Worm (Caenorhabditis elegans) whole organism, L2 larva: Measurements from ENCODE around the gene F40G9.19.

ENCODE experiments used
- C34F6.9 ChIP-seq: fragments of 150-350 bp; optimal IDR thresholded peaks from 2 replicates; lab custom pipeline; 2014; ENCODE audit warnings: missing biosample characterization, missing genetic modification characterization
- F13H6.1 ChIP-seq: sonication (generic microtip); optimal IDR thresholded peaks from 2 replicates; lab custom pipeline; 2016; ENCODE audit warnings: missing genetic modification characterization, missing compliant biosample characterization
- ZK546.5 ChIP-seq: sonication (generic microtip); optimal IDR thresholded peaks from 2 replicates; lab custom pipeline; 2017; ENCODE audit warnings: missing biosample characterization, missing genetic modification characterization
- blmp-1 ChIP-seq: sonication (generic microtip); optimal IDR thresholded peaks from 2 replicates; lab custom pipeline; 2017; ENCODE audit warnings: missing genetic modification characterization, mild to moderate bottlenecking, missing compliant biosample characterization, antibody characterized with exemption, moderate library complexity; ENCODE audit not compliant: insufficient read depth
- crh-2 ChIP-seq: sonication (generic microtip); optimal IDR thresholded peaks from 2 replicates; lab custom pipeline; 2017; ENCODE audit warnings: missing biosample characterization, missing genetic modification characterization
- egl-27 ChIP-seq: sonication (generic microtip); optimal IDR thresholded peaks from 3 replicates; lab custom pipeline; 2017; ENCODE audit warnings: missing biosample characterization, missing genetic modification reagents, missing genetic modification characterization
- elt-3 ChIP-seq: sonication (generic microtip); optimal IDR thresholded peaks from 2 replicates; lab custom pipeline; 2017; ENCODE audit warnings: missing biosample characterization, missing genetic modification characterization
- fos-1 ChIP-seq: fragments of 150-350 bp; optimal IDR thresholded peaks from 2 replicates; lab custom pipeline; 2014; ENCODE audit warnings: missing biosample characterization, missing genetic modification characterization
- lsy-2 ChIP-seq, 2 experiments: fragments of 150-350 bp in 1 of 2; sonication (generic microtip) in 1 of 2; optimal IDR thresholded peaks; 2 replicates each; lab custom pipeline; 2014 to 2017; ENCODE audit warnings: missing biosample characterization in 2 of 2, missing genetic modification characterization in 2 of 2
- mab-5 ChIP-seq: fragments of 150-350 bp; optimal IDR thresholded peaks from 2 replicates; lab custom pipeline; 2014; ENCODE audit warnings: missing biosample characterization, missing genetic modification characterization
- mdl-1 ChIP-seq, 2 experiments: fragments of 150-350 bp in 1 of 2; sonication (generic microtip) in 1 of 2; optimal IDR thresholded peaks; 2 replicates each; lab custom pipeline; 2017; ENCODE audit warnings: missing biosample characterization in 2 of 2, missing genetic modification characterization in 2 of 2
- nhr-10 ChIP-seq: sonication (generic microtip); optimal IDR thresholded peaks from 2 replicates; lab custom pipeline; 2017; ENCODE audit warnings: missing biosample characterization, missing genetic modification characterization
- nhr-11 ChIP-seq: fragments of 150-350 bp; optimal IDR thresholded peaks from 2 replicates; lab custom pipeline; 2014; ENCODE audit warnings: missing biosample characterization, missing genetic modification characterization
- nhr-129 ChIP-seq: fragments of 150-350 bp; optimal IDR thresholded peaks from 2 replicates; lab custom pipeline; 2014; ENCODE audit warnings: missing biosample characterization, missing genetic modification characterization
- nhr-21 ChIP-seq: fragments of 150-350 bp; optimal IDR thresholded peaks from 2 replicates; lab custom pipeline; 2014; ENCODE audit warnings: missing biosample characterization, missing genetic modification characterization
- nhr-23 ChIP-seq: fragments of 150-350 bp; optimal IDR thresholded peaks from 2 replicates; lab custom pipeline; 2014; ENCODE audit warnings: missing biosample characterization, missing genetic modification reagents, missing genetic modification characterization
- nhr-237 ChIP-seq: fragments of 150-350 bp; optimal IDR thresholded peaks from 2 replicates; lab custom pipeline; 2014; ENCODE audit warnings: missing biosample characterization, missing genetic modification characterization
- nhr-25 ChIP-seq: fragments of 150-350 bp; sonication (generic microtip); optimal IDR thresholded peaks from 3 replicates; lab custom pipeline; 2014; ENCODE audit warnings: missing biosample characterization, missing genetic modification characterization
- nhr-6 ChIP-seq: fragments of 150-350 bp; optimal IDR thresholded peaks from 2 replicates; lab custom pipeline; 2014; ENCODE audit warnings: missing biosample characterization, missing genetic modification characterization
- nhr-77 ChIP-seq: fragments of 150-350 bp; optimal IDR thresholded peaks from 2 replicates; lab custom pipeline; 2014; ENCODE audit warnings: missing biosample characterization, missing genetic modification characterization
- sem-4 ChIP-seq: fragments of 150-350 bp; optimal IDR thresholded peaks from 2 replicates; lab custom pipeline; 2014; ENCODE audit warnings: missing biosample characterization, missing genetic modification reagents, missing genetic modification characterization
- sma-3 ChIP-seq: sonication (generic microtip); optimal IDR thresholded peaks from 2 replicates; lab custom pipeline; 2016; ENCODE audit warnings: missing genetic modification reagents, missing genetic modification characterization, missing compliant biosample characterization
- sma-9 ChIP-seq, 2 experiments: fragments of 150-350 bp in 1 of 2; sonication (generic microtip) in 1 of 2; optimal IDR thresholded peaks; 2 replicates each; lab custom pipeline; 2014 to 2016; ENCODE audit warnings: missing genetic modification characterization in 2 of 2, mild to moderate bottlenecking in 1 of 2, missing biosample characterization in 1 of 2, missing compliant biosample characterization in 1 of 2, missing genetic modification reagents in 1 of 2, moderate library complexity in 1 of 2
- unc-55 ChIP-seq: fragments of 150-350 bp; sonication (generic microtip); optimal IDR thresholded peaks from 3 replicates; lab custom pipeline; 2014; ENCODE audit warnings: missing biosample characterization, missing genetic modification reagents, missing genetic modification characterization
- unc-62 ChIP-seq: fragments of 150-350 bp; optimal IDR thresholded peaks from 2 replicates; lab custom pipeline; 2014; ENCODE audit warnings: missing biosample characterization, missing genetic modification reagents, missing genetic modification characterization
- zag-1 ChIP-seq: fragments of 150-350 bp; optimal IDR thresholded peaks from 2 replicates; lab custom pipeline; 2014; ENCODE audit warnings: missing biosample characterization, missing genetic modification characterization
- ztf-11 ChIP-seq: sonication (generic microtip); optimal IDR thresholded peaks from 2 replicates; lab custom pipeline; 2017; ENCODE audit warnings: missing biosample characterization, missing genetic modification characterization
- ztf-4 ChIP-seq: fragments of 150-350 bp; optimal IDR thresholded peaks from 2 replicates; lab custom pipeline; 2014; ENCODE audit warnings: missing biosample characterization, missing genetic modification characterization

F40G9.19 gene

DNA sequence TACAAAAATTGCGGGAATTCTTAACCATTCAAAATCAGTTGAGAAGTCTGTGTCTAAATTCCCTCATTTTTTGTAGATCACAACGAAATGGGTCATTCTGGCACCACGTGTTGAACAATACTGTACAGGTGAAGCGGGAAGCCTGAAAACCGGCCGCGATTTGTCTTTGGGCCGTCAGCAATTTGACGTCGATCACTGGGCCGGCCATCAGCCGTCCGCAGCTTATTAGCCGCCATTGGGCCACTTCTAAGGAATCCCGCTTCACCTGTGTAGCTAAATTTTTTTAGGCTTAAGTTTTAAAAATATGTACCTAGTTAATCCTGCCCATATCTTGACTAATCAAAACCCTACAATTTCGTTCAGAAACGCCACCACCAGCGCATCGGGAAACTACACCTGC, 13.9 kb upstream of the F40G9.19 start:
- TF ChIP-seq egl-27 (no peak), zag-1 (no peak), nhr-129 (tag; lab: Kevin White, UChicago) (no peak), nhr-21 (tag; lab: Kevin White, UChicago) (no peak), unc-62 (GFP tag; lab: Kevin White, UChicago) (no peak), F13H6.1 (no peak), lsy-2 (tag; optimal IDR thresholded peaks at IDR 0.05; lab: Kevin White, UChicago) (no peak), ZK546.5 (tag; lab: Kevin White, UChicago) (no peak)

DNA sequence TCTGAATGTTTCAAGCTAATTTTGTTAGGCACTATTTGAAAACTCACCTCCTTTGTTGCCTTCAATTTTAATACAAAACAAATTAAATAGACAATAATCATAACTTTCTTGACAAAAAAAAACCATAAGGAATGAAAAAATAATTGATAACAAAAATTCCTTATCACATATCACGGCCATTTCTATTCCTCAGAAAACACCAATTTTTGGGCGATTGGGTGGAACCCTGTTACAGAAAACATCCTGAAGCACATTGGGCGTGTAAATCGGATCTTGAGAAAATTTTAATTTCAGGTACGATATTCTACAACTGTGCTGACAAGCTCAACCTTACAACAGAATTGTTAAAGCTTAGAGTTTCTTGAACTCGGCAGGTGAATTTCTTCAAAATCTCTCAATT, 8.8 kb upstream of the F40G9.19 start, which contains the start of gene F40G9.8:
F40G9.8 (minus strand) TSS at position 101 of the 400 bp plus-strand sequence.
- no peak for TF ChIP-seq F13H6.1
- TF ChIP-seq nhr-10 (tag; lab: Kevin White, UChicago) = no peak
- TF ChIP-seq mab-5 (tag; lab: Kevin White, UChicago) = no peak

DNA sequence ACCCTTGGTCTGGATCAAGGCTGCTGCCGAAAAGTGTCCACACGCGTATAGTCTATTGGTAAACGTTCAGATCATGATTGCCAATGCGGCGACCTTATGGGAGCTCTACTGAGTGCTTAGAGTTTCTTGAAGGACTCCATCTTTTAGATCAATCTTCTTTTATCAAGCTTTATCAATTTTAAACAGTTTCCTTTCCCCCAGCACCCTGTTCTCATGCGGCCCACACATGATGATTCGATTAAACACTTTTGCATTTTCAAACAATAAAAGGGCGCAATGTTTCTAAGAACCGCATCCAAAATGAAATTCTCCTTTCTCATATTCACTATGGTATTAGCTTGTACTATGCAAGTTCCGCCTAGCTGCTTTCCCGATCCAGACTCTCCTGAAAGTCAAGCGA, 8.2 kb upstream of the F40G9.19 start, which contains the start of gene F40G9.7:
F40G9.7 (plus strand) TSS at position 301 of the 400 bp plus-strand sequence.
- TF ChIP-seq C34F6.9 (tag; lab: Kevin White, UChicago) (no peak), ztf-11 (no peak), F13H6.1 (no peak)

DNA sequence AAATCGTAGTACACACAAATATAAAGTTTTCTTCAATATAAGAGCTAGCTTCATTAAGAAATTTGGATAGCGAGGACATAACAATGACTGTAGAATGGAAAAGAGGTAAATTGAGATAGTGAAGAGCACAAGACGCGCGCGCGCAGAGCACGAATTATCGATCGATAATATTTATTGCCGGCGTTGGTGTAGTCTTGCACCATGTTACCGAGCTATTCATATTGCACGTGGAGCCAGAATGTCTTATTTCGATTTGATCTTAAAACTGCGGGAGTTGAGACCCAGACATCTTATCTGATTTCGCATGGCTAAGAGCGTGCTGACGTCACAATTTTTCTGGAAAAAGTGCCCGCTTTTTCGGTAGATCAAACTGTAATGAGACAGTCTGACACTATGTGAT, 4.1 kb upstream of the F40G9.19 start, which contains the start of gene F40G9.18:
F40G9.18 (minus strand) TSS at position 101 of the 400 bp plus-strand sequence.
- no peak for TF ChIP-seq fos-1
- no peak for TF ChIP-seq crh-2 (tag; lab: Kevin White, UChicago)
- TF ChIP-seq unc-55 = no peak
- no peak for TF ChIP-seq mab-5 (tag; lab: Kevin White, UChicago)
- no peak for TF ChIP-seq nhr-23 (tag; lab: Kevin White, UChicago)
- TF ChIP-seq sma-9 (GFP tag; optimal IDR thresholded peaks at IDR 0.05; lab: Kevin White, UChicago) = no peak
- TF ChIP-seq sma-9 (tag; optimal IDR thresholded peaks at IDR 0.05; lab: Kevin White, UChicago) = no peak
- no peak for TF ChIP-seq elt-3

DNA sequence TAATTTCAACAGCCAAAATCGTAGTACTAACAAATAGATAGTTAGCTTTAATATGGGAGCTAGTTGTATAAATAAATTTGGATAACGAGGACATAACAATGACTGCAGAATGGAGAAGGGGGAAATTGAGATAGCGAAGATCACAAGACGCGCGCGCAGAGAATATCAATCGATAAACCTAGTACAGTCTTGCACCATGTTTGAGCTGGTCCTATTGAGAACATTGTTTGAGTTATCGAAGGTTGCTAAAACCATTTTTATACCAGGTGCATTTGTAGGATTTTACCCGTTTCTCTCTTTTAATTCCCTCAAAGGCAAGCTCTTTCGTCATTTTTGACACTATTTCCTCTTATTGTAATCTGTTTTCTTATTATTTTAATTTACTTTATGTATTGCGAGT, 2.0 kb upstream of the F40G9.19 start, which contains the start of the genes F40G9.9 and F40G9.12:
F40G9.9 (minus strand) TSS at position 101 of the 400 bp plus-strand sequence.
F40G9.12 (plus strand) TSS at position 231 of the 400 bp plus-strand sequence.
- TF ChIP-seq nhr-23 (tag; lab: Kevin White, UChicago) (no peak), nhr-129 (tag; lab: Kevin White, UChicago) (no peak), lsy-2 (tag; optimal IDR thresholded peaks at IDR 0.05; lab: Kevin White, UChicago) (no peak), ztf-11 (no peak), mdl-1 (tag; optimal IDR thresholded peaks at IDR 0.05; lab: Kevin White, UChicago) (no peak), ztf-4 (tag; lab: Kevin White, UChicago) (no peak), crh-2 (tag; lab: Kevin White, UChicago) (no peak), nhr-237 (tag; lab: Kevin White, UChicago) (no peak), sma-3 (no peak), fos-1 (no peak), nhr-10 (tag; lab: Kevin White, UChicago) (no peak), nhr-6 (tag; lab: Kevin White, UChicago) (no peak), elt-3 (no peak), ZK546.5 (tag; lab: Kevin White, UChicago) (no peak), blmp-1 (tag; lab: Kevin White, UChicago) (no peak), nhr-77 (no peak), sem-4 (no peak), mab-5 (tag; lab: Kevin White, UChicago) (no peak), nhr-11 (tag; lab: Kevin White, UChicago) (no peak)

DNA sequence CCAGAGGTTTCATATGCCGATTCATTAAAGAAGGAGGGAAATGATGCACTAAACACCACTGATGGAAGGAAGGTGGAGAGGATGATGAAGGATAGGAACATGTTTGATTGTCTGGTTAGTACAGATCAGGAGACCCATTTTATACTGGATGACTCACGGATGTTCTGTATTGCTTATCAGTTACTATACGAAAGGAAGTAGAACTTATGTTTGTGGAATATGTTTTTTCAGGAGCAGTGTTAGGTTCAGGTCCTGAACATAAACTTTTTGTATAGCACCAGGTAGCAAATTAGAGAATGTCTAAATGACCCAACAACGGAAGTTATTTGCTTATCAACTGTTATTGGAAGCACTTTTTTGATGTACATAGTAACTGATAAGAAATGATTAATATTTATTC, 2.1 kb downstream of the F40G9.19 start, which contains the start of gene clec-148:
clec-148 (minus strand) TSS at position 101 of the 400 bp plus-strand sequence.
- no peak for TF ChIP-seq nhr-25 (tag; lab: Kevin White, UChicago)
- peak; percentile 53 for TF ChIP-seq fos-1

DNA sequence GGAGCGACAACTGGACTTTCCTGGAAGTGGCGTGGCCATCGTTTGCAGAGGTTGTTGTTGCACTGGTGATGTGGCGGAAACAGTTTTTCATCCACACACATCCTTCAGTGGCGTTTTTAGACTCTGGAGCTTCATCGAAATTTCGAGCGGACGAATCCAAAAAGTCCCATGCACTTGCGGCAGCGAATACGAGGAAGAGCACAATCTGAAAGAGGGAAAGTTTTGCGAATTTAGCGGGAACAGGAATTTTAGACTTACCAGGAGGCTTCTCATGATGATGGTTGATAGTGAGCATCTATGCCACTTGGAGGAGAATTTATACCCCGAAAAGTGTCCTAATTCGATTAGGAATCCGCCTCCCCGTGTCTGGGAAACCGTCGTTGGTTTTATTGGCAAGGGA, 4.1 kb downstream of the F40G9.19 start, which contains the start of gene F40G9.14:
F40G9.14 (minus strand) TSS at position 101 of the 400 bp plus-strand sequence.
- no peak for TF ChIP-seq mdl-1 (tag; optimal IDR thresholded peaks at IDR 0.05; lab: Kevin White, UChicago)
